Fruit fly (Drosophila melanogaster) whole organism, embryonic: Measurements from ENCODE around the gene Art9.

Experiments
- Awh ChIP-seq: fragments of 200-800 bp; sonication (Bioruptor generic); IDR thresholded peaks from 2 replicates; pipeline ENCODE4, ENCODE4 v1.3.6; 2022; ENCODE audit warnings: missing biosample characterization, missing genetic modification characterization
- CG13287 ChIP-seq: fragments of 200-800 bp; sonication (Bioruptor generic); IDR thresholded peaks from 2 replicates; pipeline ENCODE4 v1.3.6; 2022; ENCODE audit warnings: missing biosample characterization, missing genetic modification characterization; ENCODE audit not compliant: partially characterized antibody
- CG14441 ChIP-seq: fragments of 200-800 bp; sonication (Bioruptor generic); IDR thresholded peaks from 2 replicates; pipeline ENCODE4 v1.3.6; 2022; ENCODE audit warnings: missing biosample characterization, missing genetic modification characterization
- CG14860 ChIP-seq: fragments of 200-800 bp; sonication (Bioruptor generic); IDR thresholded peaks from 3 replicates; pipeline ENCODE4 v1.3.6; 2022; ENCODE audit warnings: missing biosample characterization, missing genetic modification characterization; ENCODE audit not compliant: partially characterized antibody
- CG2116 ChIP-seq: fragments of 200-800 bp; sonication (Bioruptor generic); optimal IDR thresholded peaks from 3 replicates; lab custom pipeline; 2018; ENCODE audit warnings: missing biosample characterization, mild to moderate bottlenecking, missing genetic modification characterization
- CG2199 ChIP-seq: fragments of 200-800 bp; sonication (Bioruptor generic); IDR thresholded peaks from 3 replicates; pipeline ENCODE4 v1.3.6; 2022; ENCODE audit warnings: missing biosample characterization, missing genetic modification characterization
- CG3163 ChIP-seq: fragments of 200-800 bp; sonication (Bioruptor generic); optimal IDR thresholded peaks from 3 replicates; lab custom pipeline; 2016; ENCODE audit warnings: missing biosample characterization, missing genetic modification characterization
- CG32532 ChIP-seq: fragments of 200-800 bp; sonication (Bioruptor generic); IDR thresholded peaks from 2 replicates; pipeline ENCODE4 v1.3.6; 2022; ENCODE audit warnings: missing biosample characterization, missing genetic modification characterization
- CG32767 ChIP-seq: fragments of 200-800 bp; sonication (Bioruptor generic); IDR thresholded peaks from 2 replicates; pipeline ENCODE4 v1.3.6; 2022; ENCODE audit warnings: missing biosample characterization, missing genetic modification characterization
- CG34224 ChIP-seq: fragments of 200-800 bp; sonication (Bioruptor generic); IDR thresholded peaks from 3 replicates; pipeline ENCODE4 v1.3.6; 2022; ENCODE audit warnings: missing biosample characterization, missing genetic modification characterization; ENCODE audit not compliant: partially characterized antibody
- CG4617 ChIP-seq: fragments of 200-800 bp; sonication (Bioruptor generic); optimal IDR thresholded peaks from 3 replicates; lab custom pipeline; 2016; ENCODE audit warnings: missing biosample characterization, missing genetic modification characterization, borderline replicate concordance
- CG7271 ChIP-seq: fragments of 200-800 bp; sonication (Bioruptor generic); optimal IDR thresholded peaks from 2 replicates; lab custom pipeline; 2018; ENCODE audit warnings: missing biosample characterization, mild to moderate bottlenecking, missing genetic modification characterization, moderate library complexity
- CG7745 ChIP-seq: fragments of 200-800 bp; sonication (Bioruptor generic); optimal IDR thresholded peaks from 2 replicates; lab custom pipeline; 2018; ENCODE audit warnings: missing biosample characterization, mild to moderate bottlenecking, missing genetic modification characterization, moderate library complexity
- CG8478 ChIP-seq: fragments of >200 bp; optimal IDR thresholded peaks from 2 replicates; lab custom pipeline; 2018
- D ChIP-seq, 2 experiments: fragments of 200-800 bp in 1 of 2; fragments of >200 bp in 1 of 2; sonication (Bioruptor generic) in 1 of 2; optimal IDR thresholded peaks; 2 replicates in 1 of 2; 3 replicates in 1 of 2; lab custom pipeline; 2017; ENCODE audit warnings: mild to moderate bottlenecking in 1 of 2, missing biosample characterization in 1 of 2, missing genetic modification characterization in 1 of 2, missing genetic modification reagents in 1 of 2
- Dll ChIP-seq: fragments of 200-800 bp; sonication (Bioruptor generic); IDR thresholded peaks from 4 replicates; pipeline ENCODE4 v1.3.6; 2022; ENCODE audit warnings: missing biosample characterization, missing genetic modification characterization; ENCODE audit not compliant: partially characterized antibody
- GATAe ChIP-seq: fragments of 200-800 bp; sonication (Bioruptor generic); conservative IDR thresholded peaks from 2 replicates; pipeline ENCODE4 v1.3.6; 2022; ENCODE audit warnings: missing biosample characterization, missing genetic modification characterization
- HLHmδ ChIP-seq: fragments of 200-800 bp; sonication (Bioruptor generic); optimal IDR thresholded peaks from 2 replicates; lab custom pipeline; 2018; ENCODE audit warnings: missing biosample characterization, mild to moderate bottlenecking, missing genetic modification characterization, moderate library complexity
- Hey ChIP-seq: fragments of 200-800 bp; sonication (Bioruptor generic); optimal IDR thresholded peaks from 3 replicates; lab custom pipeline; 2018; ENCODE audit warnings: missing biosample characterization, mild to moderate bottlenecking, missing genetic modification characterization
- HmgD ChIP-seq: fragments of 200-800 bp; sonication (Bioruptor generic); optimal IDR thresholded peaks from 3 replicates; lab custom pipeline; 2016; ENCODE audit warnings: missing biosample characterization, missing genetic modification characterization
- MBD-R2 ChIP-seq: fragments of 200-800 bp; sonication (Bioruptor generic); IDR thresholded peaks from 2 replicates; pipeline ENCODE4 v1.3.6; 2022; ENCODE audit warnings: missing biosample characterization, missing genetic modification characterization
- MTF-1 ChIP-seq: fragments of 200-800 bp; sonication (Bioruptor generic); optimal IDR thresholded peaks from 2 replicates; lab custom pipeline; 2018; ENCODE audit warnings: missing biosample characterization, mild to moderate bottlenecking, missing genetic modification characterization, borderline replicate concordance
- Mrtf ChIP-seq: fragments of 200-800 bp; sonication (Bioruptor generic); IDR thresholded peaks from 3 replicates; pipeline ENCODE4 v1.3.6; 2022; ENCODE audit warnings: missing biosample characterization, missing genetic modification characterization
- Nf-YA ChIP-seq: fragments of 200-800 bp; sonication (Bioruptor generic); IDR thresholded peaks from 2 replicates; pipeline ENCODE4 v1.3.6; 2022; ENCODE audit warnings: missing biosample characterization, missing genetic modification characterization
- Nf-YC ChIP-seq: fragments of 200-800 bp; optimal IDR thresholded peaks from 3 replicates; lab custom pipeline; 2019; ENCODE audit warnings: missing biosample characterization, mild to moderate bottlenecking, missing genetic modification characterization, moderate library complexity
- Scr ChIP-seq: fragments of 200-800 bp; sonication (Bioruptor generic); IDR thresholded peaks from 2 replicates; pipeline ENCODE4 v1.3.6; 2022; ENCODE audit warnings: missing biosample characterization, missing genetic modification characterization; ENCODE audit not compliant: partially characterized antibody
- Side ChIP-seq: fragments of 200-800 bp; sonication (Bioruptor generic); optimal IDR thresholded peaks from 2 replicates; lab custom pipeline; 2016; ENCODE audit warnings: missing biosample characterization, missing genetic modification characterization
- Xbp1 ChIP-seq: fragments of 200-800 bp; sonication (Bioruptor generic); optimal IDR thresholded peaks from 3 replicates; lab custom pipeline; 2016; ENCODE audit warnings: missing biosample characterization, mild to moderate bottlenecking, missing genetic modification characterization
- abd-A ChIP-seq: fragments of 200-800 bp; sonication (Bioruptor generic); optimal IDR thresholded peaks from 3 replicates; lab custom pipeline; 2019; ENCODE audit warnings: missing biosample characterization, mild to moderate bottlenecking, missing genetic modification characterization, moderate library complexity
- ac ChIP-seq: fragments of 200-800 bp; sonication (Bioruptor generic); optimal IDR thresholded peaks from 3 replicates; lab custom pipeline; 2017; ENCODE audit warnings: missing biosample characterization, mild to moderate bottlenecking, missing genetic modification characterization
- amos ChIP-seq: fragments of 200-800 bp; sonication (Bioruptor generic); IDR thresholded peaks from 2 replicates; pipeline ENCODE4 v1.3.6; 2022; ENCODE audit warnings: missing biosample characterization, missing genetic modification characterization; ENCODE audit not compliant: partially characterized antibody
- ara ChIP-seq: fragments of 200-800 bp; sonication (Bioruptor generic); IDR thresholded peaks from 2 replicates; pipeline ENCODE4 v1.3.6; 2022; ENCODE audit warnings: missing biosample characterization, missing genetic modification characterization
- bigmax ChIP-seq: fragments of 200-800 bp; sonication (Bioruptor generic); optimal IDR thresholded peaks from 2 replicates; lab custom pipeline; 2018; ENCODE audit warnings: missing biosample characterization, mild to moderate bottlenecking, missing genetic modification characterization
- chif ChIP-seq, 2 experiments: fragments of 200-800 bp; sonication (Bioruptor generic); optimal IDR thresholded peaks; 3 replicates each; lab custom pipeline; 2016; ENCODE audit warnings: missing biosample characterization in 2 of 2, missing genetic modification characterization in 2 of 2
- ci ChIP-seq: fragments of 200-800 bp; sonication (Bioruptor generic); IDR thresholded peaks from 3 replicates; pipeline ENCODE4 v1.3.6; 2022; ENCODE audit warnings: missing biosample characterization, missing genetic modification characterization
- crol ChIP-seq: fragments of 200-800 bp; sonication (Bioruptor generic); IDR thresholded peaks from 2 replicates; pipeline ENCODE4 v1.3.6; 2022; ENCODE audit warnings: missing biosample characterization, missing genetic modification characterization
- insv ChIP-seq, 2 experiments: fragments of 200-800 bp; sonication (Bioruptor generic); optimal IDR thresholded peaks; 3 replicates each; lab custom pipeline; 2016 to 2018; ENCODE audit warnings: missing biosample characterization in 2 of 2, missing genetic modification characterization in 2 of 2
- jumu ChIP-seq: fragments of 200-800 bp; sonication (Bioruptor generic); optimal IDR thresholded peaks from 3 replicates; lab custom pipeline; 2016; ENCODE audit warnings: missing biosample characterization, missing genetic modification characterization
- kni ChIP-seq: fragments of 200-800 bp; sonication (Bioruptor generic); optimal IDR thresholded peaks from 3 replicates; lab custom pipeline; 2017; ENCODE audit warnings: mild to moderate bottlenecking, missing biosample characterization, missing genetic modification reagents, missing genetic modification characterization
- knrl ChIP-seq: fragments of 200-800 bp; sonication (Bioruptor generic); IDR thresholded peaks from 3 replicates; pipeline ENCODE4 v1.3.6; 2022; ENCODE audit warnings: missing biosample characterization, missing genetic modification characterization; ENCODE audit not compliant: partially characterized antibody
- oc ChIP-seq: fragments of 200-800 bp; sonication (Bioruptor generic); optimal IDR thresholded peaks from 2 replicates; lab custom pipeline; 2018; ENCODE audit warnings: missing biosample characterization, mild to moderate bottlenecking, missing genetic modification characterization, moderate library complexity
- scrt ChIP-seq: fragments of 200-800 bp; sonication (Bioruptor generic); optimal IDR thresholded peaks from 2 replicates; lab custom pipeline; 2018; ENCODE audit warnings: missing biosample characterization, mild to moderate bottlenecking, missing genetic modification characterization, moderate library complexity
- seq ChIP-seq: fragments of 200-800 bp; sonication (Bioruptor generic); IDR thresholded peaks from 2 replicates; pipeline ENCODE4 v1.3.6; 2022; ENCODE audit warnings: missing biosample characterization, missing genetic modification characterization
- sima ChIP-seq: fragments of 200-800 bp; sonication (Bioruptor generic); optimal IDR thresholded peaks from 2 replicates; lab custom pipeline; 2016; ENCODE audit warnings: missing biosample characterization, missing genetic modification characterization
- tll ChIP-seq, 2 experiments: fragments of 200-800 bp in 1 of 2; fragments of >200 bp in 1 of 2; sonication (Bioruptor generic) in 1 of 2; optimal IDR thresholded peaks; 2 replicates each; lab custom pipeline; 2017 to 2019; ENCODE audit warnings: missing biosample characterization in 2 of 2, missing genetic modification characterization in 2 of 2, mild to moderate bottlenecking in 1 of 2, moderate library complexity in 1 of 2
- tna ChIP-seq: fragments of 200-800 bp; sonication (Bioruptor generic); IDR thresholded peaks from 2 replicates; pipeline ENCODE4 v1.3.6; 2022; ENCODE audit warnings: missing biosample characterization, missing genetic modification characterization; ENCODE audit not compliant: partially characterized antibody
- tx ChIP-seq: fragments of 200-800 bp; sonication (Bioruptor generic); optimal IDR thresholded peaks from 2 replicates; lab custom pipeline; 2016; ENCODE audit warnings: missing biosample characterization, missing genetic modification characterization
- zfh2 ChIP-seq: fragments of 200-800 bp; sonication (Bioruptor generic); optimal IDR thresholded peaks from 2 replicates; lab custom pipeline; 2016; ENCODE audit warnings: missing biosample characterization, missing genetic modification characterization

The Art9 gene

DNA sequence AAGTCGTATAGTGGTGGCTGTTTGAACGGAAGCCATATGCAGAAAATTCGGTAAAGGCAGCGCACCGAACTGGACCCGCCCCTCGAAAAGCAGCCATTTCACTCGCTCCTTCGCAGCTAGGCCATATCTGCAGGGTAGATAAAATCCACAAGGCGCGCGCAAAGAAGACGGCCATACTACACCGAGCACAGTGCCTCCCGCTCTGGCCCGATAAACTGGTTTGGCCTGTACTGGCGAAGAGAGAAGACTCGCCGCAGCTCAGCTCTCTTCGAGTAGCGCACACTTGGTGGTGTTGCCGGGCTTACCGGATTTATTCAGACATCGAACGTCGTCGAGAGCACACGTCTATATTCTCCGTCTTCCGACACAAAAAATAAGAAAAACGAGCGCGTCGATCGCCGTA lies 41.7 kb downstream of the Art9 start, which contains the start of gene ems (continued):
- TF ChIP-seq Dll (GFP tag; lab: Robert Waterston, UW) = peak; percentile 42; the same call in 1 of the 4 replicates
- TF ChIP-seq CG2199 = 0 out of 3 replicates have a peak, but pooled peaks have one; percentile 54
- TF ChIP-seq GATAe (GFP tag; lab: Robert Waterston, UW) = peak; percentile 75
- peak; percentile 31; the same call in 1 of the 2 replicates for TF ChIP-seq Scr
- no peak for TF ChIP-seq Hey (tag; lab: Kevin White, UChicago)
- peak; percentile 54; the same call in 2 of the 3 replicates for TF ChIP-seq ci
- peak; percentile 56 for TF ChIP-seq HLHmδ
- no peak for TF ChIP-seq MTF-1 (GFP tag; lab: Kevin White, UChicago)
- 0 out of 3 replicates have a peak, but pooled peaks have one; percentile 23 for TF ChIP-seq knrl
- no peak for TF ChIP-seq MBD-R2 (GFP tag; lab: Robert Waterston, UW)
- TF ChIP-seq amos (GFP tag; lab: Robert Waterston, UW) = peak; percentile 22; the same call in 1 of the 2 replicates
- TF ChIP-seq CG34224 (GFP tag; lab: Robert Waterston, UW) = peak; percentile 41; the same call in 1 of the 3 replicates
- TF ChIP-seq oc (tag; lab: Kevin White, UChicago) = peak; percentile 82
- peak in 1 of 2 experiments; percentile 68 for TF ChIP-seq tll (GFP tag; optimal IDR thresholded peaks at IDR 0.05; lab: Kevin White, UChicago)
- TF ChIP-seq Nf-YA (GFP tag; lab: Robert Waterston, UW) = peak; percentile 90
- TF ChIP-seq kni (GFP tag; lab: Kevin White, UChicago) = peak; percentile 47
- no peak for TF ChIP-seq sima (GFP tag; lab: Kevin White, UChicago)
- TF ChIP-seq CG4617 (GFP tag; lab: Kevin White, UChicago) = no peak
- TF ChIP-seq HmgD (GFP tag; lab: Kevin White, UChicago) = no peak
- peak; percentile 67 for TF ChIP-seq CG32767
- TF ChIP-seq Side (GFP tag; lab: Kevin White, UChicago) = peak; percentile 6
- peak; percentile 99 for TF ChIP-seq Nf-YC (tag; lab: Kevin White, UChicago)
- TF ChIP-seq bigmax = no peak
- TF ChIP-seq ac (GFP tag; lab: Kevin White, UChicago) = peak; percentile 6
- TF ChIP-seq abd-A (tag; lab: Kevin White, UChicago) = peak; percentile 73
- no peak for TF ChIP-seq jumu (GFP tag; lab: Kevin White, UChicago)
- TF ChIP-seq CG14860 (GFP tag; lab: Robert Waterston, UW) = peak; percentile 54; the same call in 2 of the 3 replicates
- no peak; the same call in 1 of the 2 replicates for TF ChIP-seq CG14441 (GFP tag; lab: Robert Waterston, UW)
- TF ChIP-seq crol (GFP tag; lab: Robert Waterston, UW) = peak; percentile 61
- peak; percentile 56 for TF ChIP-seq D (optimal IDR thresholded peaks at IDR 0.05; lab: Kevin White, UChicago)
- no peak for TF ChIP-seq D (GFP tag; optimal IDR thresholded peaks at IDR 0.05; lab: Kevin White, UChicago)
- peak; percentile 50; the same call in 1 of the 2 replicates for TF ChIP-seq CG13287 (GFP tag; lab: Robert Waterston, UW)
- TF ChIP-seq zfh2 (GFP tag; lab: Kevin White, UChicago) = no peak
- TF ChIP-seq Awh (GFP tag; lab: Robert Waterston, UW) = 0 out of 2 replicates have a peak, but pooled peaks have one; percentile 39
- peak; percentile 36 for TF ChIP-seq CG3163 (GFP tag; lab: Kevin White, UChicago)
- peak in 1 of 2 experiments; percentile 9 for TF ChIP-seq insv (GFP tag; optimal IDR thresholded peaks at IDR 0.05; lab: Kevin White, UChicago)
- no peak for TF ChIP-seq CG7745
- peak; percentile 5; the same call in 1 of the 2 replicates for TF ChIP-seq CG32532 (GFP tag; lab: Robert Waterston, UW)
- no peak for TF ChIP-seq CG2116
- TF ChIP-seq CG7271 = no peak
- TF ChIP-seq ara (GFP tag; lab: Robert Waterston, UW) = 0 out of 2 replicates have a peak, but pooled peaks have one; percentile 13
- TF ChIP-seq chif (GFP tag; optimal IDR thresholded peaks at IDR 0.05; lab: Kevin White, UChicago) = peak in 1 of 2 experiments; percentile 31
- no peak for TF ChIP-seq tx (GFP tag; lab: Kevin White, UChicago)
- peak; percentile 95 for TF ChIP-seq seq (GFP tag; lab: Robert Waterston, UW)
- TF ChIP-seq CG8478 (lab: Kevin White, UChicago) = peak; percentile 93
- no peak for TF ChIP-seq Xbp1
- no peak for TF ChIP-seq scrt (GFP tag; lab: Kevin White, UChicago)
- TF ChIP-seq Mrtf (GFP tag; lab: Robert Waterston, UW) = no peak
- TF ChIP-seq tna = no peak; the same call in 1 of the 2 replicates
